Fruit fly (Drosophila melanogaster): ENCODE measurements around the gene CG34296.

- TF ChIP-seq Myc (optimal IDR thresholded peaks at IDR 0.05): no peak
- TF ChIP-seq psq (optimal IDR thresholded peaks at IDR 0.05): no peak
- TF ChIP-seq h (optimal IDR thresholded peaks at IDR 0.05): no peak
- TF ChIP-seq Sin3A (optimal IDR thresholded peaks at IDR 0.05): no peak
- no peak for TF ChIP-seq ttk (optimal IDR thresholded peaks at IDR 0.05)
Measured at dm6 chr3R:29756153-29756552, 33.8 kb downstream of the CG34296 start.
